Fruit fly (Drosophila melanogaster) Kc167 (cell line): ENCODE measurements around the gene mesh.

ENCODE experiments used
- Myc ChIP-seq: fragments of >200 bp; optimal IDR thresholded peaks from 2 replicates; lab custom pipeline; 2017; ENCODE audit warnings: missing external identifiers
- Sin3A ChIP-seq: fragments of >200 bp; optimal IDR thresholded peaks from 2 replicates; lab custom pipeline; 2018; ENCODE audit warnings: missing external identifiers
- h ChIP-seq: fragments of >200 bp; optimal IDR thresholded peaks from 3 replicates; lab custom pipeline; 2018; ENCODE audit warnings: missing external identifiers
- insv ChIP-seq: fragments of >200 bp; optimal IDR thresholded peaks from 3 replicates; lab custom pipeline; 2018; ENCODE audit warnings: missing external identifiers
- psq ChIP-seq: fragments of >200 bp; optimal IDR thresholded peaks from 2 replicates; lab custom pipeline; 2017; ENCODE audit warnings: missing external identifiers
- ttk ChIP-seq: sonication (Bioruptor generic); optimal IDR thresholded peaks from 2 replicates; lab custom pipeline; 2017; ENCODE audit warnings: missing external identifiers

The mesh gene

dm6 chr3R:31222125-31222889, 26.7 kb upstream of the mesh start:
- TF ChIP-seq psq (lab: Kevin White, UChicago) = no peak

- no peak for TF ChIP-seq Myc (lab: Kevin White, UChicago)
- TF ChIP-seq h (lab: Kevin White, UChicago) = no peak
- no peak for TF ChIP-seq insv (lab: Kevin White, UChicago)
- TF ChIP-seq Sin3A (lab: Kevin White, UChicago) = no peak
- no peak for TF ChIP-seq psq (lab: Kevin White, UChicago)
- TF ChIP-seq ttk (lab: Kevin White, UChicago) = no peak
These were observed 25.9 kb upstream of the mesh start for dm6 chr3R:31221337-31222047.

dm6 chr3R:31220456-31221336, 25.1 kb upstream of the mesh start, which contains the start of gene CG12054:
CG12054 (plus strand) TSS chr3R:31220702.
- TF ChIP-seq insv (lab: Kevin White, UChicago) (no peak), h (lab: Kevin White, UChicago) (no peak), psq (lab: Kevin White, UChicago) (no peak), Myc (lab: Kevin White, UChicago) (no peak), Sin3A (lab: Kevin White, UChicago) (no peak), ttk (lab: Kevin White, UChicago) (no peak)

dm6 chr3R:31218997-31219992, 23.7 kb upstream of the mesh start, which contains the start of gene ATPsynC:
ATPsynC (minus strand) TSS chr3R:31219630.
- TF ChIP-seq insv (lab: Kevin White, UChicago) (no peak), Sin3A (lab: Kevin White, UChicago) (no peak), psq (lab: Kevin White, UChicago) (no peak), ttk (lab: Kevin White, UChicago) (no peak), h (lab: Kevin White, UChicago) (no peak), Myc (lab: Kevin White, UChicago) (no peak)

- TF ChIP-seq Myc (lab: Kevin White, UChicago) (no peak), Sin3A (lab: Kevin White, UChicago) (no peak), insv (lab: Kevin White, UChicago) (no peak), psq (lab: Kevin White, UChicago) (no peak)
These were observed 22.8 kb upstream of the mesh start for dm6 chr3R:31218214-31218876.

dm6 chr3R:31215830-31216229, 20.3 kb upstream of the mesh start, which contains the start of gene CG15561:
CG15561 (minus strand) TSS chr3R:31215942.
- TF ChIP-seq psq (lab: Kevin White, UChicago) = no peak
- no peak for TF ChIP-seq Sin3A (lab: Kevin White, UChicago)

dm6 chr3R:31213227-31213626, 17.7 kb upstream of the mesh start, which contains the start of the genes Zwilch and CG1542:
Zwilch (minus strand) TSS chr3R:31213376.
CG1542 (plus strand) TSS chr3R:31213458.
- TF ChIP-seq ttk (lab: Kevin White, UChicago) (no peak), Myc (lab: Kevin White, UChicago) (no peak), insv (lab: Kevin White, UChicago) (no peak), h (lab: Kevin White, UChicago) (no peak), Sin3A (lab: Kevin White, UChicago) (no peak), psq (lab: Kevin White, UChicago) (no peak)

- no peak for TF ChIP-seq Myc (lab: Kevin White, UChicago)
- no peak for TF ChIP-seq insv (lab: Kevin White, UChicago)
- TF ChIP-seq psq (lab: Kevin White, UChicago) = no peak
- no peak for TF ChIP-seq h (lab: Kevin White, UChicago)
- TF ChIP-seq Sin3A (lab: Kevin White, UChicago) = no peak
- no peak for TF ChIP-seq ttk (lab: Kevin White, UChicago)
These were observed 15.1 kb upstream of the mesh start, which contains the start of gene chp for dm6 chr3R:31210630-31211029. chp (minus strand) TSS chr3R:31210730.

dm6 chr3R:31197142-31197994, 1.8 kb upstream of the mesh start:
- TF ChIP-seq insv (lab: Kevin White, UChicago) (no peak), Myc (lab: Kevin White, UChicago) (no peak), psq (lab: Kevin White, UChicago) (no peak), ttk (lab: Kevin White, UChicago) (no peak), Sin3A (lab: Kevin White, UChicago) (no peak), h (lab: Kevin White, UChicago) (no peak)
